Worm (Caenorhabditis elegans) whole organism, L4 larva: ENCODE measurements around the gene clec-62.

Experiments used
- D1046.2 ChIP-seq: fragments of 200-800 bp; sonication (Bioruptor generic); IDR thresholded peaks from 2 replicates; pipeline ENCODE4 v1.3.6; 2022; ENCODE audit warnings: missing genetic modification characterization, missing compliant biosample characterization
- F26F4.8 ChIP-seq: fragments of 200-800 bp; sonication (Bioruptor generic); conservative IDR thresholded peaks from 2 replicates; pipeline ENCODE4 v1.3.6; 2022; ENCODE audit warnings: missing genetic modification characterization, missing compliant biosample characterization
- F49E8.2 ChIP-seq: sonication (generic microtip); optimal IDR thresholded peaks from 2 replicates; lab custom pipeline; 2016; ENCODE audit warnings: missing compliant biosample characterization, mild to moderate bottlenecking, missing genetic modification characterization, borderline replicate concordance
- T26A8.4 ChIP-seq: fragments of 200-800 bp; sonication (Bioruptor generic); IDR thresholded peaks from 2 replicates; pipeline ENCODE4 v1.3.6; 2022; ENCODE audit warnings: missing genetic modification characterization, missing compliant biosample characterization
- Y105C5A.15 ChIP-seq: fragments of 200-800 bp; sonication (Bioruptor generic); IDR thresholded peaks from 2 replicates; pipeline ENCODE4 v1.3.6; 2022; ENCODE audit warnings: missing genetic modification characterization, missing compliant biosample characterization
- Y48G9A.11 ChIP-seq: fragments of 200-800 bp; sonication (Bioruptor generic); IDR thresholded peaks from 2 replicates; pipeline ENCODE4 v1.3.6; 2022; ENCODE audit warnings: missing genetic modification reagents, missing genetic modification characterization, missing compliant biosample characterization
- ZK337.2 ChIP-seq: fragments of 200-800 bp; sonication (Bioruptor generic); IDR thresholded peaks from 2 replicates; pipeline ENCODE4 v1.3.6; 2022; ENCODE audit warnings: missing genetic modification reagents, missing genetic modification characterization, missing compliant biosample characterization
- aly-2 ChIP-seq: sonication (generic microtip); optimal IDR thresholded peaks from 2 replicates; lab custom pipeline; 2018; ENCODE audit warnings: missing biosample characterization, missing genetic modification characterization
- ceh-20 ChIP-seq: fragments of 200-800 bp; sonication (Bioruptor generic); IDR thresholded peaks from 2 replicates; pipeline ENCODE4 v1.3.6; 2022; ENCODE audit warnings: missing genetic modification reagents, missing genetic modification characterization, missing compliant biosample characterization
- ceh-32 ChIP-seq: sonication (generic microtip); optimal IDR thresholded peaks from 2 replicates; lab custom pipeline; 2016; ENCODE audit warnings: mild to moderate bottlenecking, missing genetic modification characterization, missing compliant biosample characterization; ENCODE audit not compliant: poor library complexity
- ceh-62 ChIP-seq: sonication (generic microtip); optimal IDR thresholded peaks from 2 replicates; lab custom pipeline; 2017; ENCODE audit warnings: missing biosample characterization, missing genetic modification characterization
- ces-1 ChIP-seq: fragments of 150-350 bp; sonication (generic microtip); optimal IDR thresholded peaks from 4 replicates; lab custom pipeline; 2014; ENCODE audit warnings: missing biosample characterization, missing genetic modification reagents, missing genetic modification characterization
- cey-2 ChIP-seq: sonication (generic microtip); optimal IDR thresholded peaks from 3 replicates; lab custom pipeline; 2017; ENCODE audit warnings: missing genetic modification characterization, mild to moderate bottlenecking, missing compliant biosample characterization, antibody characterized with exemption, borderline replicate concordance; ENCODE audit not compliant: insufficient read depth
- ctbp-1 ChIP-seq: fragments of 200-800 bp; sonication (Bioruptor generic); IDR thresholded peaks from 2 replicates; pipeline ENCODE4 v1.3.6; 2022; ENCODE audit warnings: missing genetic modification reagents, missing genetic modification characterization, missing compliant biosample characterization
- daf-12 ChIP-seq: fragments of 150-350 bp; optimal IDR thresholded peaks from 2 replicates; lab custom pipeline; 2014; ENCODE audit warnings: missing biosample characterization, missing genetic modification reagents, missing genetic modification characterization
- daf-16 ChIP-seq, 3 experiments: sonication (generic microtip); optimal IDR thresholded peaks; 2 replicates each; lab custom pipeline; 2016 to 2017; ENCODE audit warnings: missing genetic modification characterization in 3 of 3, missing genetic modification reagents in 3 of 3, mild to moderate bottlenecking in 2 of 3, missing compliant biosample characterization in 2 of 3, missing biosample characterization in 1 of 3, moderate library complexity in 1 of 3
- daf-19 ChIP-seq: fragments of 200-800 bp; sonication (Bioruptor generic); conservative IDR thresholded peaks from 2 replicates; pipeline ENCODE4 v1.3.6; 2022; ENCODE audit warnings: missing genetic modification characterization, missing compliant biosample characterization
- dpl-1 ChIP-seq: fragments of 150-350 bp; optimal IDR thresholded peaks from 2 replicates; lab custom pipeline; 2014; ENCODE audit warnings: missing biosample characterization, missing genetic modification reagents, missing genetic modification characterization
- dve-1 ChIP-seq: sonication (generic microtip); optimal IDR thresholded peaks from 2 replicates; lab custom pipeline; 2017; ENCODE audit warnings: antibody characterized with exemption, mild to moderate bottlenecking, missing genetic modification characterization, missing compliant biosample characterization; ENCODE audit not compliant: insufficient read depth
- fkh-10 ChIP-seq: fragments of 150-350 bp; optimal IDR thresholded peaks from 2 replicates; lab custom pipeline; 2014; ENCODE audit warnings: missing biosample characterization, missing genetic modification reagents, missing genetic modification characterization
- hif-1 ChIP-seq, 2 experiments: sonication (generic microtip); optimal IDR thresholded peaks; 2 replicates each; lab custom pipeline; 2016 to 2017; ENCODE audit warnings: missing compliant biosample characterization in 2 of 2, missing genetic modification characterization in 2 of 2, missing genetic modification reagents in 2 of 2, missing genotype in 2 of 2, mild to moderate bottlenecking in 1 of 2
- hlh-30 ChIP-seq: sonication (generic microtip); optimal IDR thresholded peaks from 2 replicates; lab custom pipeline; 2017; ENCODE audit warnings: antibody characterized with exemption, mild to moderate bottlenecking, missing genetic modification characterization, missing compliant biosample characterization; ENCODE audit not compliant: insufficient read depth
- lim-7 ChIP-seq: fragments of 200-800 bp; sonication (Bioruptor generic); IDR thresholded peaks from 2 replicates; pipeline ENCODE4 v1.3.6; 2022; ENCODE audit warnings: missing genetic modification characterization, missing compliant biosample characterization
- lin-13 ChIP-seq: fragments of 150-350 bp; optimal IDR thresholded peaks from 2 replicates; lab custom pipeline; 2014; ENCODE audit warnings: missing biosample characterization, missing genetic modification reagents, missing genetic modification characterization
- lin-29 ChIP-seq: fragments of 200-800 bp; sonication (Bioruptor generic); IDR thresholded peaks from 2 replicates; pipeline ENCODE4 v1.3.6; 2022; ENCODE audit warnings: missing genetic modification reagents, missing genetic modification characterization, missing compliant biosample characterization
- lir-3 ChIP-seq: sonication (generic microtip); optimal IDR thresholded peaks from 2 replicates; lab custom pipeline; 2016; ENCODE audit warnings: mild to moderate bottlenecking, missing genetic modification characterization, missing compliant biosample characterization
- mes-2 ChIP-seq: sonication (generic microtip); optimal IDR thresholded peaks from 2 replicates; lab custom pipeline; 2016; ENCODE audit warnings: missing genotype, mild to moderate bottlenecking, missing genetic modification characterization, missing compliant biosample characterization; ENCODE audit not compliant: poor library complexity, severe bottlenecking
- mxl-2 ChIP-seq: fragments of 200-800 bp; sonication (Bioruptor generic); conservative IDR thresholded peaks from 2 replicates; pipeline ENCODE4 v1.3.6; 2022; ENCODE audit warnings: missing genetic modification reagents, missing genetic modification characterization, missing compliant biosample characterization
- nhr-111 ChIP-seq: fragments of 200-800 bp; sonication (Bioruptor generic); optimal IDR thresholded peaks from 2 replicates; lab custom pipeline; 2018; ENCODE audit warnings: mild to moderate bottlenecking, missing genetic modification characterization, missing compliant biosample characterization
- nhr-237 ChIP-seq: sonication (generic microtip); optimal IDR thresholded peaks from 2 replicates; lab custom pipeline; 2017; ENCODE audit warnings: missing biosample characterization, missing genetic modification characterization
- nhr-28 ChIP-seq: fragments of 150-350 bp; optimal IDR thresholded peaks from 2 replicates; lab custom pipeline; 2014; ENCODE audit warnings: missing biosample characterization, missing genetic modification characterization
- nhr-41 ChIP-seq: fragments of 200-800 bp; sonication (Bioruptor generic); IDR thresholded peaks from 2 replicates; pipeline ENCODE4 v1.3.6; 2022; ENCODE audit warnings: missing genetic modification reagents, missing genetic modification characterization, missing compliant biosample characterization
- nhr-42 ChIP-seq: fragments of 200-800 bp; sonication (Bioruptor generic); IDR thresholded peaks from 2 replicates; pipeline ENCODE4 v1.3.6; 2022; ENCODE audit warnings: missing genetic modification characterization, missing compliant biosample characterization
- nhr-6 ChIP-seq: fragments of 150-350 bp; optimal IDR thresholded peaks from 2 replicates; lab custom pipeline; 2014; ENCODE audit warnings: missing biosample characterization, missing genetic modification characterization
- nhr-77 ChIP-seq: fragments of 150-350 bp; optimal IDR thresholded peaks from 2 replicates; lab custom pipeline; 2014; ENCODE audit warnings: missing biosample characterization, missing genetic modification characterization
- php-3 ChIP-seq: fragments of 200-800 bp; sonication (Bioruptor generic); IDR thresholded peaks from 2 replicates; pipeline ENCODE4 v1.3.6; 2022; ENCODE audit warnings: missing genetic modification reagents, missing genetic modification characterization, missing compliant biosample characterization
- pqm-1 ChIP-seq: sonication (generic microtip); optimal IDR thresholded peaks from 2 replicates; lab custom pipeline; 2017; ENCODE audit warnings: missing biosample characterization, missing genetic modification characterization
- rbr-2 ChIP-seq: sonication (generic microtip); optimal IDR thresholded peaks from 2 replicates; lab custom pipeline; 2016; ENCODE audit warnings: missing genotype, missing genetic modification characterization, missing compliant biosample characterization
- saeg-2 ChIP-seq: fragments of 200-800 bp; sonication (Bioruptor generic); IDR thresholded peaks from 2 replicates; pipeline ENCODE4 v1.3.6; 2022; ENCODE audit warnings: missing genetic modification reagents, missing genetic modification characterization, missing compliant biosample characterization
- snpc-1.2 ChIP-seq: fragments of 200-800 bp; sonication (Bioruptor generic); IDR thresholded peaks from 2 replicates; pipeline ENCODE4 v1.3.6; 2022; ENCODE audit warnings: missing genetic modification reagents, missing genetic modification characterization, missing compliant biosample characterization
- snpc-4 ChIP-seq: fragments of 150-350 bp; optimal IDR thresholded peaks from 2 replicates; lab custom pipeline; 2014; ENCODE audit warnings: missing biosample characterization, missing genetic modification characterization
- spr-1 ChIP-seq: sonication (generic microtip); optimal IDR thresholded peaks from 2 replicates; lab custom pipeline; 2016; ENCODE audit warnings: mild to moderate bottlenecking, missing genetic modification characterization, missing compliant biosample characterization
- spr-3 ChIP-seq: fragments of 200-800 bp; sonication (Bioruptor generic); optimal IDR thresholded peaks from 2 replicates; lab custom pipeline; 2018; ENCODE audit warnings: mild to moderate bottlenecking, missing genetic modification characterization, missing compliant biosample characterization
- tra-1 ChIP-seq: fragments of 200-800 bp; sonication (Bioruptor generic); IDR thresholded peaks from 2 replicates; pipeline ENCODE4 v1.3.6; 2022; ENCODE audit warnings: missing genetic modification reagents, missing genetic modification characterization, missing compliant biosample characterization
- zfp-2 ChIP-seq: sonication (generic microtip); optimal IDR thresholded peaks from 2 replicates; lab custom pipeline; 2016; ENCODE audit warnings: mild to moderate bottlenecking, missing genetic modification characterization, missing compliant biosample characterization
- zfp-3 ChIP-seq: fragments of 200-800 bp; sonication (Bioruptor generic); conservative IDR thresholded peaks from 2 replicates; pipeline ENCODE4 v1.3.6; 2022; ENCODE audit warnings: missing genetic modification reagents, missing genetic modification characterization, missing compliant biosample characterization
- ztf-11 ChIP-seq: fragments of 150-350 bp; optimal IDR thresholded peaks from 2 replicates; lab custom pipeline; 2014; ENCODE audit warnings: missing biosample characterization, missing genetic modification characterization

Gene clec-62

ce11 chrII:12879758-12880157, 15.2 kb downstream of the clec-62 start (continued):
- TF ChIP-seq snpc-1.2 (GFP tag; lab: Robert Waterston, UW) (no peak), F26F4.8 (GFP tag; lab: Robert Waterston, UW) (no peak), dve-1 (tag; lab: Kevin White, UChicago) (peak; percentile 46), spr-3 (GFP tag; lab: Kevin White, UChicago) (no peak), Y105C5A.15 (GFP tag; lab: Robert Waterston, UW) (no peak), daf-16 (GFP tag; optimal IDR thresholded peaks at IDR 0.05; lab: Kevin White, UChicago) (no peak), daf-16 (tag; optimal IDR thresholded peaks at IDR 0.05; lab: Kevin White, UChicago) (peak; percentile 85), T26A8.4 (GFP tag; lab: Robert Waterston, UW) (no peak), snpc-4 (tag; lab: Kevin White, UChicago) (no peak), nhr-41 (GFP tag; lab: Robert Waterston, UW) (no peak), ztf-11 (tag; lab: Kevin White, UChicago) (no peak), ceh-62 (tag; lab: Kevin White, UChicago) (no peak), aly-2 (tag; lab: Kevin White, UChicago) (no peak), lin-29 (GFP tag; lab: Robert Waterston, UW) (no peak), nhr-237 (tag; lab: Kevin White, UChicago) (no peak), ctbp-1 (GFP tag; lab: Robert Waterston, UW) (no peak)

DNA sequence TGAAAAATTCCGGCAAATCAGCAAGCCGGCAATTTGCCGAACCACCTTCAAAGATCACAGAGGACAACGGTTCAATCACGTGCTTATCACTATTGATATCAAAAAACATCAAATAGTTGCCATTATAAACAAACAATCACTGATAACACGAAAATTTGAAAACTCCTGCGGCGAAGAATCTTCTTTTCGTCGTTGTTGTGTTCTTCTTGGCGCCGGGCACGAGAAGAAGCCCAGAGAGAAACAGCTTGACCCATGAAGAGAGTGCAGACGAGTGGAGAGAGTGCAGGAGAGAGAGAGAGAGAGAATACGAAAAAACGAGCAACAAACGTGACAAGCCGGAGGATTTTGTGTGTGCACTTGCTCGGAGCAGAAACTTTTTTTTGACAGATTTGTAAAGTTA, 16.2 kb downstream of the clec-62 start:
- peak; percentile 88 for TF ChIP-seq nhr-28 (tag; lab: Kevin White, UChicago)
- no peak for TF ChIP-seq rbr-2 (tag; lab: Kevin White, UChicago)
- 0 out of 2 replicates have a peak, but pooled peaks have one; percentile 44 for TF ChIP-seq T26A8.4 (GFP tag; lab: Robert Waterston, UW)
- no peak for TF ChIP-seq daf-12 (tag; lab: Kevin White, UChicago)
- peak; percentile 43 for TF ChIP-seq mes-2
- peak; percentile 75 for TF ChIP-seq pqm-1
- TF ChIP-seq saeg-2, result no peak
- TF ChIP-seq dve-1 (tag; lab: Kevin White, UChicago), result peak; percentile 92
- TF ChIP-seq ceh-20 (GFP tag; lab: Robert Waterston, UW), result no peak; the same call in 1 of the 2 replicates
- TF ChIP-seq php-3 (GFP tag; lab: Robert Waterston, UW), result peak; percentile 66
- TF ChIP-seq ces-1, result no peak
- peak; percentile 58 for TF ChIP-seq nhr-6 (tag; lab: Kevin White, UChicago)
- no peak for TF ChIP-seq cey-2
- no peak for TF ChIP-seq Y105C5A.15 (GFP tag; lab: Robert Waterston, UW)
- TF ChIP-seq snpc-4 (tag; lab: Kevin White, UChicago), result no peak
- TF ChIP-seq nhr-77 (tag; lab: Kevin White, UChicago), result peak; percentile 72
- TF ChIP-seq dpl-1 (GFP tag; lab: Kevin White, UChicago), result no peak
- no peak for TF ChIP-seq nhr-42
- no peak for TF ChIP-seq F26F4.8 (GFP tag; lab: Robert Waterston, UW)
- no peak for TF ChIP-seq D1046.2 (GFP tag; lab: Robert Waterston, UW)
- TF ChIP-seq lin-13, result peak; percentile 26
- TF ChIP-seq tra-1 (GFP tag; lab: Robert Waterston, UW), result peak; percentile 85
- TF ChIP-seq hif-1 (tag; optimal IDR thresholded peaks at IDR 0.05; lab: Kevin White, UChicago), result peak; percentile 63 to 99
- no peak for TF ChIP-seq ceh-62 (tag; lab: Kevin White, UChicago)
- TF ChIP-seq aly-2 (tag; lab: Kevin White, UChicago), result no peak
- TF ChIP-seq nhr-41 (GFP tag; lab: Robert Waterston, UW), result 0 out of 2 replicates have a peak, but pooled peaks have one; percentile 41
- no peak for TF ChIP-seq daf-19 (GFP tag; lab: Robert Waterston, UW)
- TF ChIP-seq zfp-2 (tag; lab: Kevin White, UChicago), result no peak
- TF ChIP-seq nhr-111 (GFP tag; lab: Kevin White, UChicago), result no peak
- no peak for TF ChIP-seq F49E8.2 (tag; lab: Kevin White, UChicago)
- peak; percentile 90 for TF ChIP-seq hlh-30 (tag; lab: Kevin White, UChicago)
- TF ChIP-seq Y48G9A.11, result no peak
- TF ChIP-seq lir-3 (tag; lab: Kevin White, UChicago), result no peak
- TF ChIP-seq ZK337.2 (GFP tag; lab: Robert Waterston, UW), result no peak
- no peak for TF ChIP-seq mxl-2 (GFP tag; lab: Robert Waterston, UW)
- no peak for TF ChIP-seq spr-1
- no peak for TF ChIP-seq fkh-10 (GFP tag; lab: Kevin White, UChicago)
- no peak for TF ChIP-seq ceh-32 (tag; lab: Kevin White, UChicago)
- no peak for TF ChIP-seq lim-7 (GFP tag; lab: Robert Waterston, UW)
- TF ChIP-seq zfp-3 (GFP tag; lab: Robert Waterston, UW), result 0 out of 2 replicates have a peak, but pooled peaks have one; percentile 37
